Fruit fly (Drosophila melanogaster) whole organism, adult: ENCODE results near the gene CG8159.

Experiments
- CG33017 ChIP-seq: fragments of 200-800 bp; sonication (Bioruptor generic); optimal IDR thresholded peaks from 2 replicates; lab custom pipeline; 2018; ENCODE audit warnings: missing biosample characterization, mild to moderate bottlenecking, missing genetic modification characterization, moderate library complexity
- cnc ChIP-seq, 2 experiments: fragments of >200 bp; optimal IDR thresholded peaks; 2 replicates each; lab custom pipeline; 2017
- tj ChIP-seq: fragments of 200-800 bp; sonication (Bioruptor generic); optimal IDR thresholded peaks from 3 replicates; lab custom pipeline; 2017; ENCODE audit warnings: missing biosample characterization, mild to moderate bottlenecking, missing genetic modification characterization, moderate library complexity

DNA sequence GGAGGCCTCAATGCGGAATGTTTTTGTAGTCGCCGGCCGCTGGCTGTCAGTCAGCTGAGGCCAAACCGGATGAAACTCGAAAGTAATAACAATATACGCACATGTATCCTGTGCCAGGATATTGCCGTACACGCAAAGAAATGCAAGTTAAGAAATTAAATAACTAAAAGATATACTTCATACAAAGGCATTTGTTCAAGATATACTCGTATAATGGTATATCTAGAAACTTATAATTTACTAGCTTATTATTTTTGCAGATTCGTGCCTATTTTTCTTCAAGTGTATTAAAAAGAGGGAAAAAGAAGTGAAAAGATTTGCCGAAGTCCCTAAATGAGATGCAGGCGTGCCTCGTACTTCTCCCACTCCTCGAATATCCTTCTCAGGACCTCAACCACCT, 43.4 kb upstream of the CG8159 start:
- TF ChIP-seq cnc (optimal IDR thresholded peaks at IDR 0.05; lab: Kevin White, UChicago): no peak
- TF ChIP-seq tj: no peak
- no peak for TF ChIP-seq CG33017 (tag; lab: Kevin White, UChicago)
